Worm (Caenorhabditis elegans): ENCODE measurements around the gene acr-14.

DNA sequence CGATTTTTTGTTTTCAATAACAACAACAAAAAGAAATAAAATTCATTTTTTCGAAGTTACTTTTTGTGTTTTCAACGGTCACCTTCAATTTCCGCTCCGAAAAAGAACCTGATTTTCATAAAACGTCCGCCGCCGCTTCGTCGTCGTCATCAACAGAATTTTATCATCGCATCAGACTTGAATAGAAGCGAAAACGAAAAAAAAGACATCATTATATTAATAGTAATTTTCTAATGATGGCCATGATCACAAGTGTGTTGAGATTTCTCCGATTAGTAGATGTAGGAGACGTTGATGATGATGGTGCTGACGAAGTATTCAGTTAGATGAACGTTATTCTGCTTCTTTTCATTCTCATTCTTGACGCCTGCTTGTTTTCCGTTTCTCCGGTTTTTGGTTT is 47.0 kb upstream of the acr-14 start:
- no peak for TF ChIP-seq lsl-1 (GFP tag; optimal IDR thresholded peaks at IDR 0.05)
- TF ChIP-seq him-1 (tag; optimal IDR thresholded peaks at IDR 0.05) = no peak

Measured in whole organism, young adult.